Worm (Caenorhabditis elegans) whole organism, L4 larva: Measurements from ENCODE around the gene vps-29.

Source experiments
- T20F7.1 ChIP-seq: fragments of 200-800 bp; sonication (Bioruptor generic); optimal IDR thresholded peaks from 2 replicates; lab custom pipeline; 2018; ENCODE audit warnings: mild to moderate bottlenecking, missing genetic modification characterization, missing compliant biosample characterization
- Y75B8A.6 ChIP-seq: fragments of 200-800 bp; sonication (Bioruptor generic); IDR thresholded peaks from 2 replicates; pipeline ENCODE4 v1.3.6; 2022; ENCODE audit warnings: missing genetic modification reagents, missing genetic modification characterization, missing compliant biosample characterization
- ZK337.2 ChIP-seq: fragments of 200-800 bp; sonication (Bioruptor generic); IDR thresholded peaks from 2 replicates; pipeline ENCODE4 v1.3.6; 2022; ENCODE audit warnings: missing genetic modification reagents, missing genetic modification characterization, missing compliant biosample characterization
- aha-1 ChIP-seq: fragments of 150-350 bp; peaks from one replicate; lab custom pipeline; 2014; ENCODE audit warnings: missing biosample characterization, missing genetic modification characterization
- aly-2 ChIP-seq: sonication (generic microtip); optimal IDR thresholded peaks from 2 replicates; lab custom pipeline; 2018; ENCODE audit warnings: missing biosample characterization, missing genetic modification characterization
- ama-1 ChIP-seq: fragments of 150-350 bp; optimal IDR thresholded peaks from 2 replicates; lab custom pipeline; 2014; ENCODE audit warnings: inconsistent platforms, mixed read lengths
- arid-1 ChIP-seq: fragments of 200-800 bp; sonication (Bioruptor generic); conservative IDR thresholded peaks from 2 replicates; pipeline ENCODE4 v1.3.6; 2022; ENCODE audit warnings: missing genetic modification reagents, missing genetic modification characterization, missing compliant biosample characterization
- cey-2 ChIP-seq: sonication (generic microtip); optimal IDR thresholded peaks from 3 replicates; lab custom pipeline; 2017; ENCODE audit warnings: missing genetic modification characterization, mild to moderate bottlenecking, missing compliant biosample characterization, antibody characterized with exemption, borderline replicate concordance; ENCODE audit not compliant: insufficient read depth
- ctbp-1 ChIP-seq: fragments of 200-800 bp; sonication (Bioruptor generic); IDR thresholded peaks from 2 replicates; pipeline ENCODE4 v1.3.6; 2022; ENCODE audit warnings: missing genetic modification reagents, missing genetic modification characterization, missing compliant biosample characterization
- daf-12 ChIP-seq: fragments of 150-350 bp; optimal IDR thresholded peaks from 2 replicates; lab custom pipeline; 2014; ENCODE audit warnings: missing biosample characterization, missing genetic modification reagents, missing genetic modification characterization
- daf-16 ChIP-seq, 3 experiments: sonication (generic microtip); optimal IDR thresholded peaks; 2 replicates each; lab custom pipeline; 2016 to 2017; ENCODE audit warnings: missing genetic modification characterization in 3 of 3, missing genetic modification reagents in 3 of 3, mild to moderate bottlenecking in 2 of 3, missing compliant biosample characterization in 2 of 3, missing biosample characterization in 1 of 3, moderate library complexity in 1 of 3
- daf-8 ChIP-seq: fragments of 200-800 bp; sonication (Bioruptor generic); IDR thresholded peaks from 2 replicates; pipeline ENCODE4 v1.3.6; 2022; ENCODE audit warnings: missing genetic modification characterization, missing compliant biosample characterization
- dmd-9 ChIP-seq: fragments of 200-800 bp; sonication (Bioruptor generic); IDR thresholded peaks from 2 replicates; pipeline ENCODE4 v1.3.6; 2022; ENCODE audit warnings: missing genetic modification reagents, missing genetic modification characterization, missing compliant biosample characterization
- duxl-1 ChIP-seq: sonication (generic microtip); optimal IDR thresholded peaks from 2 replicates; lab custom pipeline; 2016; ENCODE audit warnings: mild to moderate bottlenecking, missing genetic modification characterization, moderate library complexity, missing compliant biosample characterization; ENCODE audit not compliant: poor library complexity
- egl-27 ChIP-seq: sonication (generic microtip); optimal IDR thresholded peaks from 3 replicates; lab custom pipeline; 2017; ENCODE audit warnings: missing biosample characterization, missing genetic modification reagents, missing genetic modification characterization
- egl-43 ChIP-seq: fragments of 200-800 bp; sonication (Bioruptor generic); IDR thresholded peaks from 2 replicates; pipeline ENCODE4 v1.3.6; 2022; ENCODE audit warnings: missing genetic modification reagents, missing genetic modification characterization, missing compliant biosample characterization
- hlh-11 ChIP-seq: fragments of 200-800 bp; sonication (Bioruptor generic); optimal IDR thresholded peaks from 2 replicates; lab custom pipeline; 2018; ENCODE audit warnings: mild to moderate bottlenecking, missing genetic modification characterization, missing compliant biosample characterization
- hlh-30 ChIP-seq: sonication (generic microtip); optimal IDR thresholded peaks from 2 replicates; lab custom pipeline; 2017; ENCODE audit warnings: antibody characterized with exemption, mild to moderate bottlenecking, missing genetic modification characterization, missing compliant biosample characterization; ENCODE audit not compliant: insufficient read depth
- jun-1 ChIP-seq: fragments of 150-350 bp; optimal IDR thresholded peaks from 2 replicates; lab custom pipeline; 2014; ENCODE audit warnings: missing biosample characterization, missing genetic modification reagents, missing genetic modification characterization
- lin-1 ChIP-seq: fragments of 200-800 bp; sonication (Bioruptor generic); IDR thresholded peaks from 2 replicates; pipeline ENCODE4 v1.3.6; 2022; ENCODE audit warnings: missing genetic modification reagents, missing genetic modification characterization, missing compliant biosample characterization
- lin-13 ChIP-seq: fragments of 150-350 bp; optimal IDR thresholded peaks from 2 replicates; lab custom pipeline; 2014; ENCODE audit warnings: missing biosample characterization, missing genetic modification reagents, missing genetic modification characterization
- lin-38 ChIP-seq: fragments of 200-800 bp; sonication (Bioruptor generic); IDR thresholded peaks from 2 replicates; pipeline ENCODE4 v1.3.6; 2022; ENCODE audit warnings: missing genetic modification reagents, missing genetic modification characterization, missing compliant biosample characterization
- lsy-2 ChIP-seq, 2 experiments: fragments of 150-350 bp in 1 of 2; sonication (generic microtip) in 1 of 2; optimal IDR thresholded peaks; 2 replicates each; lab custom pipeline; 2014 to 2017; ENCODE audit warnings: missing biosample characterization in 2 of 2, missing genetic modification characterization in 2 of 2
- madf-5 ChIP-seq, 2 experiments: fragments of 200-800 bp; sonication (Bioruptor generic); IDR thresholded peaks; 2 replicates each; pipeline ENCODE4 v1.3.6; 2022; ENCODE audit warnings: missing compliant biosample characterization in 2 of 2, missing genetic modification characterization in 2 of 2
- madf-9 ChIP-seq: fragments of 200-800 bp; sonication (Bioruptor generic); conservative IDR thresholded peaks from 2 replicates; pipeline ENCODE4 v1.3.6; 2022; ENCODE audit warnings: missing genetic modification reagents, missing genetic modification characterization, missing compliant biosample characterization
- mdt-29 ChIP-seq: fragments of 200-800 bp; sonication (Bioruptor generic); IDR thresholded peaks from 2 replicates; pipeline ENCODE4 v1.3.6; 2022; ENCODE audit warnings: missing genetic modification reagents, missing genetic modification characterization, missing compliant biosample characterization
- mes-2 ChIP-seq: sonication (generic microtip); optimal IDR thresholded peaks from 2 replicates; lab custom pipeline; 2016; ENCODE audit warnings: missing genotype, mild to moderate bottlenecking, missing genetic modification characterization, missing compliant biosample characterization; ENCODE audit not compliant: poor library complexity, severe bottlenecking
- nhr-10 ChIP-seq: fragments of 150-350 bp; optimal IDR thresholded peaks from 2 replicates; lab custom pipeline; 2014; ENCODE audit warnings: missing biosample characterization, missing genetic modification characterization
- nhr-11 ChIP-seq: fragments of 150-350 bp; optimal IDR thresholded peaks from 2 replicates; lab custom pipeline; 2014; ENCODE audit warnings: missing biosample characterization, missing genetic modification characterization
- nhr-237 ChIP-seq: sonication (generic microtip); optimal IDR thresholded peaks from 2 replicates; lab custom pipeline; 2017; ENCODE audit warnings: missing biosample characterization, missing genetic modification characterization
- nhr-28 ChIP-seq: fragments of 150-350 bp; optimal IDR thresholded peaks from 2 replicates; lab custom pipeline; 2014; ENCODE audit warnings: missing biosample characterization, missing genetic modification characterization
- nhr-41 ChIP-seq: fragments of 200-800 bp; sonication (Bioruptor generic); IDR thresholded peaks from 2 replicates; pipeline ENCODE4 v1.3.6; 2022; ENCODE audit warnings: missing genetic modification reagents, missing genetic modification characterization, missing compliant biosample characterization
- nhr-48 ChIP-seq: sonication (generic microtip); optimal IDR thresholded peaks from 2 replicates; lab custom pipeline; 2016; ENCODE audit warnings: mild to moderate bottlenecking, missing genetic modification characterization, missing compliant biosample characterization
- nhr-6 ChIP-seq: fragments of 150-350 bp; optimal IDR thresholded peaks from 2 replicates; lab custom pipeline; 2014; ENCODE audit warnings: missing biosample characterization, missing genetic modification characterization
- nhr-76 ChIP-seq: fragments of 150-350 bp; optimal IDR thresholded peaks from 2 replicates; lab custom pipeline; 2014; ENCODE audit warnings: missing biosample characterization, missing genetic modification characterization
- nhr-77 ChIP-seq: fragments of 150-350 bp; optimal IDR thresholded peaks from 2 replicates; lab custom pipeline; 2014; ENCODE audit warnings: missing biosample characterization, missing genetic modification characterization
- pqm-1 ChIP-seq: sonication (generic microtip); optimal IDR thresholded peaks from 2 replicates; lab custom pipeline; 2017; ENCODE audit warnings: missing biosample characterization, missing genetic modification characterization
- rbr-2 ChIP-seq: sonication (generic microtip); optimal IDR thresholded peaks from 2 replicates; lab custom pipeline; 2016; ENCODE audit warnings: missing genotype, missing genetic modification characterization, missing compliant biosample characterization
- saeg-2 ChIP-seq: fragments of 200-800 bp; sonication (Bioruptor generic); IDR thresholded peaks from 2 replicates; pipeline ENCODE4 v1.3.6; 2022; ENCODE audit warnings: missing genetic modification reagents, missing genetic modification characterization, missing compliant biosample characterization
- sdz-12 ChIP-seq: fragments of 200-800 bp; sonication (Bioruptor generic); optimal IDR thresholded peaks from 2 replicates; lab custom pipeline; 2018; ENCODE audit warnings: mild to moderate bottlenecking, missing genetic modification characterization, missing compliant biosample characterization
- set-16 ChIP-seq: fragments of 200-800 bp; sonication (Bioruptor generic); IDR thresholded peaks from 2 replicates; pipeline ENCODE4 v1.3.6; 2022; ENCODE audit warnings: missing genetic modification reagents, missing genetic modification characterization, missing compliant biosample characterization
- skn-1 ChIP-seq: fragments of 150-350 bp; optimal IDR thresholded peaks from 2 replicates; lab custom pipeline; 2014; ENCODE audit warnings: missing biosample characterization, missing genetic modification characterization
- snpc-1.2 ChIP-seq: fragments of 200-800 bp; sonication (Bioruptor generic); IDR thresholded peaks from 2 replicates; pipeline ENCODE4 v1.3.6; 2022; ENCODE audit warnings: missing genetic modification reagents, missing genetic modification characterization, missing compliant biosample characterization
- spr-1 ChIP-seq: sonication (generic microtip); optimal IDR thresholded peaks from 2 replicates; lab custom pipeline; 2016; ENCODE audit warnings: mild to moderate bottlenecking, missing genetic modification characterization, missing compliant biosample characterization
- spr-3 ChIP-seq: fragments of 200-800 bp; sonication (Bioruptor generic); optimal IDR thresholded peaks from 2 replicates; lab custom pipeline; 2018; ENCODE audit warnings: mild to moderate bottlenecking, missing genetic modification characterization, missing compliant biosample characterization
- tag-97 ChIP-seq: fragments of 200-800 bp; sonication (Bioruptor generic); IDR thresholded peaks from 2 replicates; pipeline ENCODE4 v1.3.6; 2022; ENCODE audit warnings: missing genetic modification characterization, missing compliant biosample characterization
- unc-130 ChIP-seq: sonication (generic microtip); optimal IDR thresholded peaks from 2 replicates; lab custom pipeline; 2016; ENCODE audit warnings: missing genetic modification reagents, missing genetic modification characterization, missing compliant biosample characterization
- zfp-2 ChIP-seq: sonication (generic microtip); optimal IDR thresholded peaks from 2 replicates; lab custom pipeline; 2016; ENCODE audit warnings: mild to moderate bottlenecking, missing genetic modification characterization, missing compliant biosample characterization
- zip-11 ChIP-seq: fragments of 200-800 bp; sonication (Bioruptor generic); IDR thresholded peaks from 2 replicates; pipeline ENCODE4 v1.3.6; 2022; ENCODE audit warnings: missing genetic modification characterization, missing compliant biosample characterization
- zip-2 ChIP-seq: fragments of 150-350 bp; optimal IDR thresholded peaks from 2 replicates; lab custom pipeline; 2014; ENCODE audit warnings: missing biosample characterization, missing genetic modification characterization

Gene vps-29

DNA sequence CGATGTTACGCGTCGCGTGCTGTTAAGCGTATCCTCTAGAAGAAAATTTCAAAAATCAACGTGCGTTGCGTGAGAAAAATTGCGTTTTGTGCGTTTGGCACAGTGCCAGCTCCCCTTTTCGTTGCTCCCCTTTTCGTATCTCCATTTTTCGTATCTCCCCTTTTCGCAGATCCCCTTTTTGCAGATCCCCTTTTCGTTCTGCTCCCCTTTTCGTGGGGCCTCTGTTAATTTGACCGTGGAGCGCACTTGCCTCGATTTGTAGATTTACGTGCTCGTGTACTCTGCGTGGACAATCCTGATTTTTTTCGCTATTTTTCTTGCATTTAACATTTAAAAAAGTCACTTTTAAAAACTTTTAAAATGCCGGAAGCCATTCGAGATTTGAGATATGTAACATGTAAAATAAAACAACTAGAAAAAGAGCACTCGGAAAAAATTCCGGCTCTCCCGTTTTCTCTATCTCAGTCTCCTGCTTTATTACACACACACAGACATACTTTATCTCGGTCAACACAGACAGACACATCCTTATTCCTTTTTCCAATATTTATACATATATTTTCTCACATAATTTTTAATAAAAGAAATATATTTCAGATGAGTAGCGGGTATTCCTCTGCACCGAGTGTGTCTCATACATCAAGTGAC lies 10.9 kb upstream of the vps-29 start, which contains the start of gene ttll-4 (continued):
- TF ChIP-seq madf-9 (GFP tag; lab: Robert Waterston, UW) = 0 out of 2 replicates have a peak, but pooled peaks have one; percentile 52
- TF ChIP-seq mdt-29 (GFP tag; lab: Robert Waterston, UW) = 0 out of 2 replicates have a peak, but pooled peaks have one; percentile 39
- TF ChIP-seq ama-1 (lab: Kevin White, UChicago) = no peak
- TF ChIP-seq aha-1 (tag; lab: Kevin White, UChicago) = no peak
- no peak for TF ChIP-seq nhr-11 (tag; lab: Kevin White, UChicago)
- no peak for TF ChIP-seq madf-5 (GFP tag; IDR thresholded peaks at IDR 0.05; lab: Robert Waterston, UW)
- TF ChIP-seq pqm-1 = no peak
- peak; percentile 53 for TF ChIP-seq ctbp-1 (GFP tag; lab: Robert Waterston, UW)
- TF ChIP-seq mes-2 (tag; lab: Kevin White, UChicago) = peak; percentile 94
- peak; percentile 65 for TF ChIP-seq rbr-2 (tag; lab: Kevin White, UChicago)
- no peak for TF ChIP-seq nhr-76 (tag; lab: Kevin White, UChicago)
- TF ChIP-seq T20F7.1 (GFP tag; lab: Kevin White, UChicago) = peak; percentile 24
- TF ChIP-seq skn-1 (tag; lab: Kevin White, UChicago) = no peak
- TF ChIP-seq nhr-48 (tag; lab: Kevin White, UChicago) = no peak
- TF ChIP-seq unc-130 (GFP tag; lab: Kevin White, UChicago) = peak; percentile 57
- TF ChIP-seq nhr-237 = no peak
- peak in 1 of 2 experiments; percentile 62 for TF ChIP-seq lsy-2 (tag; optimal IDR thresholded peaks at IDR 0.05; lab: Kevin White, UChicago)
- no peak for TF ChIP-seq zip-2
- TF ChIP-seq dmd-9 (GFP tag; lab: Robert Waterston, UW) = peak; percentile 72
- TF ChIP-seq lin-1 (GFP tag; lab: Robert Waterston, UW) = no peak
- TF ChIP-seq egl-27 (tag; lab: Kevin White, UChicago) = no peak
- no peak for TF ChIP-seq nhr-77 (tag; lab: Kevin White, UChicago)
- no peak for TF ChIP-seq spr-3 (GFP tag; lab: Kevin White, UChicago)
- no peak for TF ChIP-seq spr-1 (tag; lab: Kevin White, UChicago)
- TF ChIP-seq nhr-10 (tag; lab: Kevin White, UChicago) = no peak
- no peak for TF ChIP-seq aly-2 (tag; lab: Kevin White, UChicago)
- no peak for TF ChIP-seq zfp-2 (tag; lab: Kevin White, UChicago)
- TF ChIP-seq nhr-6 (tag; lab: Kevin White, UChicago) = no peak
- no peak for TF ChIP-seq saeg-2 (GFP tag; lab: Robert Waterston, UW)
- no peak for TF ChIP-seq duxl-1 (tag; lab: Kevin White, UChicago)
- no peak for TF ChIP-seq sdz-12
- TF ChIP-seq Y75B8A.6 (GFP tag; lab: Robert Waterston, UW) = no peak
- no peak for TF ChIP-seq tag-97 (GFP tag; lab: Robert Waterston, UW)
- no peak for TF ChIP-seq jun-1 (tag; lab: Kevin White, UChicago)
- no peak for TF ChIP-seq snpc-1.2
- peak; percentile 16 for TF ChIP-seq hlh-11 (tag; lab: Kevin White, UChicago)
- TF ChIP-seq lin-38 (GFP tag; lab: Robert Waterston, UW) = peak; percentile 95
- TF ChIP-seq lin-13 (GFP tag; lab: Kevin White, UChicago) = peak; percentile 22
- TF ChIP-seq daf-12 = no peak
- no peak for TF ChIP-seq nhr-28 (tag; lab: Kevin White, UChicago)
- TF ChIP-seq daf-8 (GFP tag; lab: Robert Waterston, UW) = no peak
- no peak for TF ChIP-seq set-16 (GFP tag; lab: Robert Waterston, UW)
- TF ChIP-seq daf-16 (GFP tag; optimal IDR thresholded peaks at IDR 0.05; lab: Kevin White, UChicago) = no peak
- TF ChIP-seq daf-16 (tag; optimal IDR thresholded peaks at IDR 0.05; lab: Kevin White, UChicago) = no peak
- TF ChIP-seq hlh-30 (tag; lab: Kevin White, UChicago) = no peak
- TF ChIP-seq zip-11 (GFP tag; lab: Robert Waterston, UW) = no peak
- TF ChIP-seq ZK337.2 = no peak
- TF ChIP-seq arid-1 (GFP tag; lab: Robert Waterston, UW) = no peak
- TF ChIP-seq cey-2 (tag; lab: Kevin White, UChicago) = no peak
- TF ChIP-seq nhr-41 (GFP tag; lab: Robert Waterston, UW) = no peak
- peak; percentile 37; the same call in 1 of the 2 replicates for TF ChIP-seq egl-43 (GFP tag; lab: Robert Waterston, UW)
